Worm (Caenorhabditis elegans) whole organism, mixed stage, embryonic: Measurements from ENCODE around the gene R102.6.

Experiments
- ceh-39 ChIP-seq: fragments of 150-350 bp; optimal IDR thresholded peaks from 2 replicates; lab custom pipeline; 2014; ENCODE audit warnings: missing biosample characterization, missing genetic modification characterization
- nhr-12 ChIP-seq: fragments of 150-350 bp; optimal IDR thresholded peaks from 2 replicates; lab custom pipeline; 2014; ENCODE audit warnings: missing biosample characterization, missing genetic modification characterization
- nhr-237 ChIP-seq: fragments of 150-350 bp; optimal IDR thresholded peaks from 2 replicates; lab custom pipeline; 2014; ENCODE audit warnings: missing biosample characterization, missing genetic modification characterization
- snpc-4 ChIP-seq: fragments of 150-350 bp; optimal IDR thresholded peaks from 2 replicates; lab custom pipeline; 2014; ENCODE audit warnings: missing biosample characterization, missing genetic modification characterization
- unc-62 ChIP-seq: fragments of 150-350 bp; optimal IDR thresholded peaks from 2 replicates; lab custom pipeline; 2014; ENCODE audit warnings: missing biosample characterization, missing genetic modification reagents, missing genetic modification characterization

ce11 chrIV:10699660-10700059 is 6.3 kb downstream of the R102.6 start, which contains the start of gene R102.11:
- TF ChIP-seq ceh-39 (no peak), nhr-12 (tag; lab: Kevin White, UChicago) (no peak), snpc-4 (no peak), nhr-237 (tag; lab: Kevin White, UChicago) (no peak), unc-62 (GFP tag; lab: Kevin White, UChicago) (no peak)
